Fruit fly (Drosophila melanogaster): ENCODE results near the gene CG13887.

CG13887 gene

dm6 chr3L:820332-820731 is 17.3 kb upstream of the CG13887 start (continued):
- peak; percentile 83 to 89 for TF ChIP-seq ss (GFP tag; optimal IDR thresholded peaks at IDR 0.05)
- peak; percentile 78 for TF ChIP-seq Hr39 (GFP tag; optimal IDR thresholded peaks at IDR 0.05)
- TF ChIP-seq Ets21C (GFP tag; optimal IDR thresholded peaks at IDR 0.05), result peak; percentile 63
- TF ChIP-seq CG11762 (GFP tag; optimal IDR thresholded peaks at IDR 0.05; ENCODE audit: insufficient read depth), result peak; percentile 63
- TF ChIP-seq Hr38 (GFP tag; optimal IDR thresholded peaks at IDR 0.05), result no peak
- TF ChIP-seq CG10669 (GFP tag; optimal IDR thresholded peaks at IDR 0.05), result peak; percentile 77
- peak; percentile 50 for TF ChIP-seq CG8319 (GFP tag; optimal IDR thresholded peaks at IDR 0.05)
- peak; percentile 83 for TF ChIP-seq CG8632 (GFP tag; optimal IDR thresholded peaks at IDR 0.05)
- peak; percentile 73 for TF ChIP-seq Eip75B (GFP tag; optimal IDR thresholded peaks at IDR 0.05)
- peak; percentile 85 for TF ChIP-seq CG6792 (GFP tag; optimal IDR thresholded peaks at IDR 0.05)
- peak; percentile 95 for TF ChIP-seq Eip78C (GFP tag)
- TF ChIP-seq fd59A (GFP tag; optimal IDR thresholded peaks at IDR 0.05), result peak; percentile 61
- peak; percentile 73 for TF ChIP-seq CG31627 (GFP tag; optimal IDR thresholded peaks at IDR 0.05)
- TF ChIP-seq CG6276 (GFP tag; optimal IDR thresholded peaks at IDR 0.05), result peak; percentile 76
- TF ChIP-seq OdsH (GFP tag; optimal IDR thresholded peaks at IDR 0.05), result peak; percentile 88
- peak; percentile 90 for TF ChIP-seq CG6163 (GFP tag; IDR thresholded peaks at IDR 0.05)
- peak; percentile 63 for TF ChIP-seq CG11902 (GFP tag; optimal IDR thresholded peaks at IDR 0.05)
- peak; percentile 83 for TF ChIP-seq CG3032 (tag; optimal IDR thresholded peaks at IDR 0.05)

- no peak for TF ChIP-seq dsx (GFP tag; optimal IDR thresholded peaks at IDR 0.05; ENCODE audit: poor library complexity, severe bottlenecking)
- TF ChIP-seq CG8632 (GFP tag; optimal IDR thresholded peaks at IDR 0.05), result peak; percentile 28
- peak; percentile 17 for TF ChIP-seq CG8319 (GFP tag; optimal IDR thresholded peaks at IDR 0.05)
- TF ChIP-seq Hr4 (GFP tag; optimal IDR thresholded peaks at IDR 0.05), result peak; percentile 44
- TF ChIP-seq Hr39 (GFP tag; optimal IDR thresholded peaks at IDR 0.05), result peak; percentile 21
- no peak for TF ChIP-seq fd85E (GFP tag; optimal IDR thresholded peaks at IDR 0.05)
- no peak for TF ChIP-seq spab (GFP tag; optimal IDR thresholded peaks at IDR 0.05)
- no peak for TF ChIP-seq fd59A (GFP tag; optimal IDR thresholded peaks at IDR 0.05)
- peak; percentile 13 for TF ChIP-seq CG32006 (GFP tag; optimal IDR thresholded peaks at IDR 0.05)
- TF ChIP-seq topi (GFP tag; optimal IDR thresholded peaks at IDR 0.05), result no peak
- no peak for TF ChIP-seq Gug (GFP tag; IDR thresholded peaks at IDR 0.05)
- TF ChIP-seq cyc (GFP tag; optimal IDR thresholded peaks at IDR 0.05), result no peak
- no peak for TF ChIP-seq CG6854 (GFP tag; optimal IDR thresholded peaks at IDR 0.05)
- TF ChIP-seq CG7368 (GFP tag; optimal IDR thresholded peaks at IDR 0.05), result no peak
- TF ChIP-seq CG3032 (tag; optimal IDR thresholded peaks at IDR 0.05), result peak; percentile 3
- no peak for TF ChIP-seq fkh (GFP tag; optimal IDR thresholded peaks at IDR 0.05)
- no peak for TF ChIP-seq CG1621 (tag; optimal IDR thresholded peaks at IDR 0.05)
- TF ChIP-seq dac (GFP tag; optimal IDR thresholded peaks at IDR 0.05), result no peak
- TF ChIP-seq CG11902 (GFP tag; optimal IDR thresholded peaks at IDR 0.05), result peak; percentile 19
- TF ChIP-seq CG6163 (GFP tag; IDR thresholded peaks at IDR 0.05), result peak; percentile 60; the same call in 1 of the 3 replicates
- TF ChIP-seq Sox102F (GFP tag; optimal IDR thresholded peaks at IDR 0.05), result peak; percentile 16
- no peak for TF ChIP-seq Blimp-1 (GFP tag; optimal IDR thresholded peaks at IDR 0.05)
- TF ChIP-seq CG6808 (GFP tag; optimal IDR thresholded peaks at IDR 0.05), result no peak
- TF ChIP-seq CG3919 (GFP tag; optimal IDR thresholded peaks at IDR 0.05), result peak; percentile 8
- TF ChIP-seq Sox15 (GFP tag; optimal IDR thresholded peaks at IDR 0.05), result no peak
- TF ChIP-seq esn (GFP tag; optimal IDR thresholded peaks at IDR 0.05), result no peak
- peak; percentile 47 for TF ChIP-seq CG34406 (GFP tag; optimal IDR thresholded peaks at IDR 0.05)
- peak; percentile 47 for TF ChIP-seq net (GFP tag; optimal IDR thresholded peaks at IDR 0.05)
- peak; percentile 9 for TF ChIP-seq vri (GFP tag; optimal IDR thresholded peaks at IDR 0.05)
- no peak for TF ChIP-seq eg (GFP tag; IDR thresholded peaks at IDR 0.05)
- TF ChIP-seq svp (GFP tag), result peak; percentile 82
- no peak for TF ChIP-seq CG11762 (GFP tag; optimal IDR thresholded peaks at IDR 0.05; ENCODE audit: insufficient read depth)
- TF ChIP-seq achi (GFP tag; optimal IDR thresholded peaks at IDR 0.05), result peak; percentile 2
- TF ChIP-seq Eip78C (GFP tag), result peak; percentile 53
- TF ChIP-seq CG9139 (GFP tag; optimal IDR thresholded peaks at IDR 0.05), result no peak
- TF ChIP-seq CG31627 (GFP tag; optimal IDR thresholded peaks at IDR 0.05), result peak; percentile 29
- no peak for TF ChIP-seq CG4318 (GFP tag; optimal IDR thresholded peaks at IDR 0.05)
- no peak for TF ChIP-seq CG6792 (GFP tag; optimal IDR thresholded peaks at IDR 0.05)
- no peak for TF ChIP-seq CG10669 (GFP tag; optimal IDR thresholded peaks at IDR 0.05)
- TF ChIP-seq Lpt (GFP tag; optimal IDR thresholded peaks at IDR 0.05), result no peak
- 0 out of 2 replicates have a peak, but pooled peaks have one; percentile 42 for TF ChIP-seq CG15336 (GFP tag; IDR thresholded peaks at IDR 0.05)
Observed at dm6 chr3L:820975-821598, 16.6 kb upstream of the CG13887 start.
